Fruit fly (Drosophila melanogaster): ENCODE data around the gene fd96Ca.

fd96Ca gene

DNA sequence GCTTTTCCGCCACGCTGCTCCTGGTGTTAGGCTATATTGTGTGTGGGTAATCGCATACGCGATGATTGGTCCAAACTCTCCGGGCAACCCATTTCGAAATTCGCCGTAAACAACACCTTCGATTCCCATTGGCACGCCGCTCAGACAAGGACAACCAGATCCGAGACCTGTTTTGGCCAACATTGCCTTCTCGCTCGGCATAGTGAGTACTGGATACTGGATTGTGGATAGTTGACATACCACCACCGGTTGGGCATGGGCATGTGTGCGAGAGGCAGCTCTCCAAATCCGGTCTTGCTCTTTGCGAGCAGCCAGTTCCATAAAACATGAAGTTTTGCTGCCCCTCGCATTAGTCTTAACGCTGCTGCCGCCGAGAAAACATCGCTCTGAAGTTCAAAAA lies 12.2 kb downstream of the fd96Ca start, which contains the start of gene fd96Cb (continued):
- TF ChIP-seq ey (GFP tag; optimal IDR thresholded peaks at IDR 0.05): no peak
- TF ChIP-seq N (GFP tag; optimal IDR thresholded peaks at IDR 0.05): no peak
- no peak for TF ChIP-seq tai (GFP tag; optimal IDR thresholded peaks at IDR 0.05)
- no peak for TF ChIP-seq pan (optimal IDR thresholded peaks at IDR 0.05)
- no peak for TF ChIP-seq h (GFP tag; optimal IDR thresholded peaks at IDR 0.05)

dm6 chr3R:25097486-25097885 lies 15.0 kb downstream of the fd96Ca start, which contains the start of the genes CG33095 and CG33096:
Gene CG33095 (plus strand): TSS chr3R:25097672.
Gene CG33096 (plus strand): TSS chr3R:25097672.
- TF ChIP-seq woc (GFP tag; optimal IDR thresholded peaks at IDR 0.05): peak; percentile 62
- peak; percentile 19 for TF ChIP-seq Dif (GFP tag; optimal IDR thresholded peaks at IDR 0.05; ENCODE audit: partially characterized antibody)
- no peak for TF ChIP-seq rgr (GFP tag; optimal IDR thresholded peaks at IDR 0.05)
- no peak for TF ChIP-seq jim (GFP tag; optimal IDR thresholded peaks at IDR 0.05)

dm6 chr3R:25102253-25102652 lies 19.8 kb downstream of the fd96Ca start, which contains the start of gene CG45095:
Gene CG45095 (plus strand): TSS chr3R:25102553.
- TF ChIP-seq jim (GFP tag; optimal IDR thresholded peaks at IDR 0.05): no peak
- TF ChIP-seq N (GFP tag; optimal IDR thresholded peaks at IDR 0.05): no peak

DNA sequence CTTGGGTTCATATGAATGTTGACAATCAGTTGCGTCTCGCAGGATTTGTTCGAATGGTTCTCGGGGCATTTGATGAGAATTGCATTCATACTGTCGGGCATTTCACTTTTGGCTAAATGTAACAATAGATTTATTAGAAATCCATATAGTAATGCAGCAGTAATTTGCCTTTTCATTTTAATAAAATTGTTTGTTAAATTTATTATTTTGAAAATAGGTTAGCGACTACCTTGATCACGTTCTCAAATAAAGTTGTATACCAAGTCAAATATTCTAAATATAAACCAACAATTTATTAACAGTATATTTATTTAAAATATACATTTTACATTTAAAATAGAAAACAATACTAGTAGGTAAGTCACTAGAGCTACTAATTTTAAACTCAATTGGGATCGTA lies 26.4 kb downstream of the fd96Ca start, which contains the start of gene CG34027:
CG34027 (minus strand) TSS at position 101 of the 400 bp plus-strand sequence.
- TF ChIP-seq h (GFP tag; optimal IDR thresholded peaks at IDR 0.05): no peak
- TF ChIP-seq pan (optimal IDR thresholded peaks at IDR 0.05): no peak
- TF ChIP-seq ey (GFP tag; optimal IDR thresholded peaks at IDR 0.05): no peak
- TF ChIP-seq CG32264 (GFP tag; optimal IDR thresholded peaks at IDR 0.05): no peak
- TF ChIP-seq dl (GFP tag; optimal IDR thresholded peaks at IDR 0.05; ENCODE audit: insufficient read depth in 1 of 2, partially characterized antibody in 2 of 2): no peak
- no peak for TF ChIP-seq usp (GFP tag; optimal IDR thresholded peaks at IDR 0.05)
- no peak for TF ChIP-seq Hr83 (GFP tag; optimal IDR thresholded peaks at IDR 0.05; ENCODE audit: poor library complexity, severe bottlenecking)
- TF ChIP-seq Abd-B (GFP tag; optimal IDR thresholded peaks at IDR 0.05): no peak
- TF ChIP-seq CrebA (GFP tag; optimal IDR thresholded peaks at IDR 0.05; ENCODE audit: borderline replicate concordance): no peak
- no peak for TF ChIP-seq Vsx2 (GFP tag; optimal IDR thresholded peaks at IDR 0.05; ENCODE audit: partially characterized antibody)
- no peak for TF ChIP-seq Dif (GFP tag; optimal IDR thresholded peaks at IDR 0.05; ENCODE audit: partially characterized antibody)
- no peak for TF ChIP-seq brk (GFP tag; optimal IDR thresholded peaks at IDR 0.05)
- TF ChIP-seq jim (GFP tag; optimal IDR thresholded peaks at IDR 0.05): no peak

DNA sequence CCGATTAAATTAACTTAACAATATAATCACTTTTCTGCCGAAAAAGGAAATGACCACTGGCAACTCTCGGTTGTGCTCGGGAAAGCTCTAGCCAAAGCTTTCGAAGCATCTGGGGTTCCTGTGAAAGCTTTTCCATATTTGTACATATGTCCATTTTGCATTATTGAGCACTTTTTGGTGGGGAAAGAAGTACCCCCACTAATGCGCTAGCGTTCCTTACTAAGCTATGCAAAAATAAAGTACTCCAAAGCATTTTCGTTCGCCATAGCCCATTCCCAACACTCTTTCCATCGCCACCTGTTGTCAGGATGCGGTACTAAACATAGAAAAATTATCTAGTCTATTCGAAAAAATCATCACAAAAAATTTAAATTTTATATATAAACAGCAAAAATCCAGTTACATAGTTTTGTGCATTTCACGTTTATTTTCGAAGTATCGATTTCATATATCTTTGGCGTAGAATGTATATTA lies 30.0 kb downstream of the fd96Ca start, which contains the start of gene Nepl16:
Nepl16 (minus strand) TSS at position 51 of the 474 bp plus-strand sequence.
- TF ChIP-seq sage (GFP tag; optimal IDR thresholded peaks at IDR 0.05) (no peak), rgr (GFP tag; optimal IDR thresholded peaks at IDR 0.05) (no peak), ey (GFP tag; optimal IDR thresholded peaks at IDR 0.05) (no peak), HLH106 (tag; optimal IDR thresholded peaks at IDR 0.05) (no peak), Myc (optimal IDR thresholded peaks at IDR 0.05) (no peak), fru (GFP tag; optimal IDR thresholded peaks at IDR 0.05) (no peak), Rel (GFP tag; optimal IDR thresholded peaks at IDR 0.05) (no peak), Rel (tag; optimal IDR thresholded peaks at IDR 0.05) (no peak), h (GFP tag; optimal IDR thresholded peaks at IDR 0.05) (no peak), Abd-B (GFP tag; optimal IDR thresholded peaks at IDR 0.05) (no peak), N (GFP tag; optimal IDR thresholded peaks at IDR 0.05) (no peak), foxo (GFP tag; optimal IDR thresholded peaks at IDR 0.05) (no peak), woc (GFP tag; optimal IDR thresholded peaks at IDR 0.05) (no peak), Vsx2 (GFP tag; optimal IDR thresholded peaks at IDR 0.05; ENCODE audit: partially characterized antibody) (no peak), OdsH (GFP tag; optimal IDR thresholded peaks at IDR 0.05) (no peak), GATAd (GFP tag; optimal IDR thresholded peaks at IDR 0.05) (no peak), br (GFP tag; optimal IDR thresholded peaks at IDR 0.05) (no peak)

dm6 chr3R:25122736-25123211 lies 40.3 kb downstream of the fd96Ca start, which contains the start of the genes CG31510 and TTLL5:
Gene CG31510 (minus strand): TSS chr3R:25122920.
Gene TTLL5 (minus strand): TSS chr3R:25122920.
- TF ChIP-seq dsf (GFP tag; optimal IDR thresholded peaks at IDR 0.05; ENCODE audit: borderline replicate concordance) (no peak), Myc (optimal IDR thresholded peaks at IDR 0.05) (peak; percentile 25), Dif (GFP tag; optimal IDR thresholded peaks at IDR 0.05; ENCODE audit: partially characterized antibody) (no peak), GATAd (GFP tag; optimal IDR thresholded peaks at IDR 0.05) (no peak), brk (GFP tag; optimal IDR thresholded peaks at IDR 0.05) (no peak), sv (GFP tag; optimal IDR thresholded peaks at IDR 0.05) (no peak), Rel (GFP tag; optimal IDR thresholded peaks at IDR 0.05) (no peak), Rel (tag; optimal IDR thresholded peaks at IDR 0.05) (no peak), woc (GFP tag; optimal IDR thresholded peaks at IDR 0.05) (peak; percentile 42), rgr (GFP tag; optimal IDR thresholded peaks at IDR 0.05) (no peak), Dfd (GFP tag; optimal IDR thresholded peaks at IDR 0.05) (no peak), foxo (GFP tag; optimal IDR thresholded peaks at IDR 0.05) (no peak), Hr78 (GFP tag; optimal IDR thresholded peaks at IDR 0.05) (no peak), jim (GFP tag; optimal IDR thresholded peaks at IDR 0.05) (no peak), ey (GFP tag; optimal IDR thresholded peaks at IDR 0.05) (no peak), Vsx2 (GFP tag; optimal IDR thresholded peaks at IDR 0.05; ENCODE audit: partially characterized antibody) (no peak), OdsH (GFP tag; optimal IDR thresholded peaks at IDR 0.05) (no peak), Sp1 (GFP tag; optimal IDR thresholded peaks at IDR 0.05) (no peak), CrebA (GFP tag; optimal IDR thresholded peaks at IDR 0.05; ENCODE audit: borderline replicate concordance) (no peak), dl (GFP tag; optimal IDR thresholded peaks at IDR 0.05; ENCODE audit: insufficient read depth in 1 of 2, partially characterized antibody in 2 of 2) (no peak), psq (GFP tag; optimal IDR thresholded peaks at IDR 0.05) (no peak), br (GFP tag; optimal IDR thresholded peaks at IDR 0.05) (no peak), fru (GFP tag; optimal IDR thresholded peaks at IDR 0.05) (no peak), tai (GFP tag; optimal IDR thresholded peaks at IDR 0.05) (peak; percentile 5), Hr83 (GFP tag; optimal IDR thresholded peaks at IDR 0.05; ENCODE audit: poor library complexity, severe bottlenecking) (no peak), pan (optimal IDR thresholded peaks at IDR 0.05) (no peak), Hnf4 (GFP tag; optimal IDR thresholded peaks at IDR 0.05) (peak; percentile 31), usp (GFP tag; optimal IDR thresholded peaks at IDR 0.05) (no peak)
